Fruit fly (Drosophila melanogaster) whole organism, embryonic: ENCODE measurements around the gene SkpD.

Source experiments
- Ada2b ChIP-seq: fragments of 200-800 bp; sonication (Bioruptor generic); IDR thresholded peaks from 2 replicates; pipeline ENCODE4 v1.3.6; 2022; ENCODE audit warnings: missing biosample characterization, missing genetic modification characterization
- Antp ChIP-seq: fragments of 200-800 bp; sonication (Bioruptor generic); optimal IDR thresholded peaks from 3 replicates; lab custom pipeline; 2016; ENCODE audit warnings: missing biosample characterization, missing genetic modification characterization
- CG11456 ChIP-seq: fragments of 200-800 bp; sonication (Bioruptor generic); IDR thresholded peaks from 3 replicates; pipeline ENCODE4 v1.3.6; 2022; ENCODE audit warnings: missing biosample characterization, missing genetic modification characterization
- CG14014 ChIP-seq: fragments of 200-800 bp; sonication (Bioruptor generic); IDR thresholded peaks from 2 replicates; pipeline ENCODE4 v1.3.6; 2022; ENCODE audit warnings: missing biosample characterization, missing genetic modification characterization
- CG16815 ChIP-seq: fragments of 200-800 bp; sonication (Bioruptor generic); optimal IDR thresholded peaks from 3 replicates; lab custom pipeline; 2017; ENCODE audit warnings: missing biosample characterization, mild to moderate bottlenecking, missing genetic modification characterization
- CG18476 ChIP-seq: fragments of 200-800 bp; sonication (Bioruptor generic); optimal IDR thresholded peaks from 2 replicates; lab custom pipeline; 2016; ENCODE audit warnings: missing biosample characterization, mild to moderate bottlenecking, missing genetic modification characterization
- CG2712 ChIP-seq: fragments of 200-800 bp; optimal IDR thresholded peaks from 3 replicates; lab custom pipeline; 2019; ENCODE audit warnings: missing biosample characterization, mild to moderate bottlenecking, missing genetic modification characterization, moderate library complexity
- CG30020 ChIP-seq: fragments of 200-800 bp; optimal IDR thresholded peaks from 2 replicates; lab custom pipeline; 2019; ENCODE audit warnings: missing biosample characterization, mild to moderate bottlenecking, missing genetic modification characterization, moderate library complexity
- CG30431 ChIP-seq: fragments of 200-800 bp; sonication (Bioruptor generic); optimal IDR thresholded peaks from 2 replicates; lab custom pipeline; 2017; ENCODE audit warnings: missing biosample characterization, missing genetic modification characterization
- CG34422 ChIP-seq: fragments of 200-800 bp; sonication (Bioruptor generic); IDR thresholded peaks from 3 replicates; pipeline ENCODE4 v1.3.6; 2022; ENCODE audit warnings: missing biosample characterization, missing genetic modification characterization
- CG3995 ChIP-seq: fragments of 200-800 bp; sonication (Bioruptor generic); optimal IDR thresholded peaks from 3 replicates; lab custom pipeline; 2016; ENCODE audit warnings: missing biosample characterization, missing genetic modification characterization
- CG4707 ChIP-seq: fragments of 200-800 bp; sonication (Bioruptor generic); optimal IDR thresholded peaks from 2 replicates; lab custom pipeline; 2018; ENCODE audit warnings: missing biosample characterization, mild to moderate bottlenecking, missing genetic modification characterization, moderate library complexity
- CG6791 ChIP-seq: fragments of 200-800 bp; sonication (Bioruptor generic); IDR thresholded peaks from 3 replicates; pipeline ENCODE4 v1.3.6; 2022; ENCODE audit warnings: missing biosample characterization, missing genetic modification characterization; ENCODE audit not compliant: partially characterized antibody
- CG6813 ChIP-seq: fragments of 200-800 bp; sonication (Bioruptor generic); optimal IDR thresholded peaks from 2 replicates; lab custom pipeline; 2017; ENCODE audit warnings: missing biosample characterization, missing genetic modification characterization, mild to moderate bottlenecking, moderate library complexity, missing genetic modification reagents
- CG8290 ChIP-seq, 3 experiments: fragments of 200-800 bp; sonication (Bioruptor generic); optimal IDR thresholded peaks; 2 replicates each; lab custom pipeline; 2016 to 2019; ENCODE audit warnings: missing biosample characterization in 3 of 3, missing genetic modification characterization in 3 of 3, mild to moderate bottlenecking in 2 of 3, moderate library complexity in 1 of 3
- CG9876 ChIP-seq: fragments of 200-800 bp; sonication (Bioruptor generic); optimal IDR thresholded peaks from 2 replicates; lab custom pipeline; 2016; ENCODE audit warnings: missing biosample characterization, missing genetic modification characterization
- CkIIα-i1 ChIP-seq: fragments of 200-800 bp; sonication (Bioruptor generic); IDR thresholded peaks from 2 replicates; pipeline ENCODE4 v1.3.6; 2022; ENCODE audit warnings: missing biosample characterization, missing genetic modification characterization
- CoRest ChIP-seq: fragments of 200-800 bp; sonication (Bioruptor generic); optimal IDR thresholded peaks from 3 replicates; lab custom pipeline; 2018; ENCODE audit warnings: missing biosample characterization, mild to moderate bottlenecking, missing genetic modification characterization, moderate library complexity
- Dp ChIP-seq: fragments of 200-800 bp; sonication (Bioruptor generic); optimal IDR thresholded peaks from 2 replicates; lab custom pipeline; 2018; ENCODE audit warnings: missing biosample characterization, mild to moderate bottlenecking, missing genetic modification characterization, moderate library complexity
- Eip74EF ChIP-seq, 2 experiments: fragments of 200-800 bp in 1 of 2; fragments of >200 bp in 1 of 2; sonication (Bioruptor generic) in 1 of 2; optimal IDR thresholded peaks; 2 replicates each; lab custom pipeline; 2017 to 2019; ENCODE audit warnings: missing biosample characterization in 2 of 2, missing genetic modification characterization in 2 of 2, mild to moderate bottlenecking in 1 of 2, moderate library complexity in 1 of 2
- Ets97D ChIP-seq: fragments of 200-800 bp; sonication (Bioruptor generic); optimal IDR thresholded peaks from 3 replicates; lab custom pipeline; 2016; ENCODE audit warnings: missing biosample characterization, missing genetic modification characterization
- Fer1 ChIP-seq: fragments of 200-800 bp; sonication (Bioruptor generic); optimal IDR thresholded peaks from 2 replicates; lab custom pipeline; 2017; ENCODE audit warnings: missing biosample characterization, mild to moderate bottlenecking, missing genetic modification characterization
- HHEX ChIP-seq: fragments of 200-800 bp; sonication (Bioruptor generic); optimal IDR thresholded peaks from 3 replicates; lab custom pipeline; 2017; ENCODE audit warnings: missing biosample characterization, mild to moderate bottlenecking, missing genetic modification characterization, missing genetic modification reagents
- HmgZ ChIP-seq: fragments of 200-800 bp; sonication (Bioruptor generic); optimal IDR thresholded peaks from 2 replicates; lab custom pipeline; 2018; ENCODE audit warnings: missing biosample characterization, mild to moderate bottlenecking, missing genetic modification characterization
- Med ChIP-seq: fragments of 200-800 bp; sonication (Bioruptor generic); peaks from one replicate; lab custom pipeline; 2016; ENCODE audit warnings: missing biosample characterization, missing genetic modification characterization, mild to moderate bottlenecking, inconsistent platforms, moderate library complexity
- Opbp ChIP-seq: fragments of 200-800 bp; sonication (Bioruptor generic); IDR thresholded peaks from 3 replicates; pipeline ENCODE4 v1.3.6; 2022; ENCODE audit warnings: missing biosample characterization, missing genetic modification characterization; ENCODE audit not compliant: partially characterized antibody
- Ptx1 ChIP-seq: fragments of 200-800 bp; sonication (Bioruptor generic); IDR thresholded peaks from 2 replicates; pipeline ENCODE4 v1.3.6; 2022; ENCODE audit warnings: missing biosample characterization, missing genetic modification characterization
- Usf ChIP-seq: fragments of 200-800 bp; sonication (Bioruptor generic); optimal IDR thresholded peaks from 2 replicates; lab custom pipeline; 2017; ENCODE audit warnings: missing genotype, missing biosample characterization, missing genetic modification characterization
- YL-1 ChIP-seq: fragments of 200-800 bp; sonication (Bioruptor generic); optimal IDR thresholded peaks from 3 replicates; lab custom pipeline; 2017; ENCODE audit warnings: missing biosample characterization, mild to moderate bottlenecking, missing genetic modification characterization
- ash1 ChIP-seq: fragments of 200-800 bp; sonication (Bioruptor generic); optimal IDR thresholded peaks from 2 replicates; lab custom pipeline; 2018; ENCODE audit warnings: missing biosample characterization, mild to moderate bottlenecking, missing genetic modification characterization
- btn ChIP-seq: fragments of 200-800 bp; sonication (Bioruptor generic); optimal IDR thresholded peaks from 2 replicates; lab custom pipeline; 2016; ENCODE audit warnings: missing biosample characterization, missing genetic modification characterization
- corto ChIP-seq: fragments of 200-800 bp; sonication (Bioruptor generic); optimal IDR thresholded peaks from 2 replicates; lab custom pipeline; 2016; ENCODE audit warnings: missing biosample characterization, mild to moderate bottlenecking, missing genetic modification characterization, moderate library complexity
- fru ChIP-seq: fragments of >200 bp; optimal IDR thresholded peaks from 2 replicates; lab custom pipeline; 2017
- gcm ChIP-seq: fragments of 200-800 bp; sonication (Bioruptor generic); optimal IDR thresholded peaks from 2 replicates; lab custom pipeline; 2019; ENCODE audit warnings: missing biosample characterization, mild to moderate bottlenecking, missing genetic modification characterization, moderate library complexity
- gt ChIP-seq: fragments of 200-800 bp; sonication (Bioruptor generic); IDR thresholded peaks from 2 replicates; pipeline ENCODE4 v1.3.6; 2022; ENCODE audit warnings: missing biosample characterization, missing genetic modification characterization
- hth ChIP-seq: fragments of >200 bp; optimal IDR thresholded peaks from 2 replicates; lab custom pipeline; 2017; ENCODE audit warnings: inconsistent platforms
- jigr1 ChIP-seq: fragments of 200-800 bp; sonication (Bioruptor generic); IDR thresholded peaks from 3 replicates; pipeline ENCODE4 v1.3.6; 2022; ENCODE audit warnings: missing biosample characterization, missing genetic modification characterization
- jing ChIP-seq: fragments of 200-800 bp; sonication (Bioruptor generic); optimal IDR thresholded peaks from 2 replicates; lab custom pipeline; 2018; ENCODE audit warnings: missing biosample characterization, mild to moderate bottlenecking, missing genetic modification characterization
- lov ChIP-seq, 2 experiments: fragments of 200-800 bp in 1 of 2; fragments of >200 bp in 1 of 2; sonication (Bioruptor generic) in 1 of 2; IDR thresholded peaks in 1 of 2; optimal IDR thresholded peaks in 1 of 2; 2 replicates in 1 of 2; 3 replicates in 1 of 2; pipeline versions ENCODE4 v1.3.6 to Lab custom; 2017 to 2022; ENCODE audit warnings: missing biosample characterization in 1 of 2, missing genetic modification characterization in 1 of 2
- luna ChIP-seq: fragments of 200-800 bp; sonication (Bioruptor generic); optimal IDR thresholded peaks from 2 replicates; lab custom pipeline; 2016; ENCODE audit warnings: missing biosample characterization, missing genetic modification characterization
- maf-S ChIP-seq: fragments of 200-800 bp; sonication (Bioruptor generic); optimal IDR thresholded peaks from 2 replicates; lab custom pipeline; 2016; ENCODE audit warnings: missing biosample characterization, missing genetic modification characterization
- org-1 ChIP-seq: fragments of 200-800 bp; sonication (Bioruptor generic); optimal IDR thresholded peaks from 2 replicates; lab custom pipeline; 2017; ENCODE audit warnings: missing biosample characterization, missing genetic modification characterization
- pfk ChIP-seq: fragments of 200-800 bp; sonication (Bioruptor generic); optimal IDR thresholded peaks from 2 replicates; lab custom pipeline; 2018; ENCODE audit warnings: missing biosample characterization, mild to moderate bottlenecking, missing genetic modification characterization, moderate library complexity
- sd ChIP-seq: fragments of 200-800 bp; sonication (Bioruptor generic); optimal IDR thresholded peaks from 3 replicates; lab custom pipeline; 2018; ENCODE audit warnings: missing biosample characterization, mild to moderate bottlenecking, missing genetic modification characterization, moderate library complexity
- tap ChIP-seq: fragments of 200-800 bp; optimal IDR thresholded peaks from 3 replicates; lab custom pipeline; 2019; ENCODE audit warnings: missing biosample characterization, mild to moderate bottlenecking, missing genetic modification characterization, moderate library complexity
- tio ChIP-seq: fragments of 200-800 bp; sonication (Bioruptor generic); optimal IDR thresholded peaks from 2 replicates; lab custom pipeline; 2017; ENCODE audit warnings: missing biosample characterization, missing genetic modification characterization, inconsistent platforms
- vfl ChIP-seq: fragments of 200-800 bp; sonication (Bioruptor generic); optimal IDR thresholded peaks from 2 replicates; lab custom pipeline; 2016; ENCODE audit warnings: missing biosample characterization, missing genetic modification characterization
- vnd ChIP-seq: fragments of 200-800 bp; sonication (Bioruptor generic); IDR thresholded peaks from 3 replicates; pipeline ENCODE4 v1.3.6; 2022; ENCODE audit warnings: missing biosample characterization, missing genetic modification characterization; ENCODE audit not compliant: partially characterized antibody
- wdn ChIP-seq: fragments of 200-800 bp; sonication (Bioruptor generic); IDR thresholded peaks from 2 replicates; pipeline ENCODE4 v1.3.6; 2022; ENCODE audit warnings: missing biosample characterization, missing genetic modification characterization

SkpD gene

dm6 chrX:19846701-19847383 lies 34.3 kb downstream of the SkpD start (continued):
- TF ChIP-seq sd (tag; lab: Kevin White, UChicago) (peak; percentile 83), CG9876 (peak; percentile 93), CG3995 (GFP tag; lab: Kevin White, UChicago) (peak; percentile 47), vnd (GFP tag; lab: Robert Waterston, UW) (no peak), btn (peak; percentile 93), tap (tag; lab: Kevin White, UChicago) (peak; percentile 94), CG16815 (peak; percentile 90), CG6813 (GFP tag; lab: Kevin White, UChicago) (peak; percentile 93), luna (peak; percentile 58), CG8290 (GFP tag; optimal IDR thresholded peaks at IDR 0.05; lab: Kevin White, UChicago) (peak; percentile 87), CG8290 (tag; optimal IDR thresholded peaks at IDR 0.05; lab: Kevin White, UChicago) (peak; percentile 79 to 97), Ptx1 (GFP tag; lab: Robert Waterston, UW) (peak; percentile 97), CG18476 (GFP tag; lab: Kevin White, UChicago) (peak; percentile 88), fru (lab: Kevin White, UChicago) (no peak), CoRest (tag; lab: Kevin White, UChicago) (peak; percentile 96), Ada2b (GFP tag; lab: Robert Waterston, UW) (peak; percentile 93), jing (GFP tag; lab: Kevin White, UChicago) (peak; percentile 93), tio (GFP tag; lab: Kevin White, UChicago) (peak; percentile 86), CG6791 (GFP tag; lab: Robert Waterston, UW) (no peak), Fer1 (GFP tag; lab: Kevin White, UChicago) (peak; percentile 94), Med (peak; percentile 99), CG2712 (tag; lab: Kevin White, UChicago) (peak; percentile 95), CG11456 (GFP tag; lab: Robert Waterston, UW) (peak; percentile 93), Usf (peak; percentile 76), gt (peak; percentile 93), CG30020 (tag; lab: Kevin White, UChicago) (peak; percentile 62), HmgZ (tag; lab: Kevin White, UChicago) (peak; percentile 93), jigr1 (peak; percentile 88; the same call in 2 of the 3 replicates), lov (optimal IDR thresholded peaks at IDR 0.05; lab: Kevin White, UChicago) (no peak), lov (GFP tag; IDR thresholded peaks at IDR 0.05; lab: Robert Waterston, UW) (peak; percentile 90), wdn (GFP tag; lab: Robert Waterston, UW) (peak; percentile 84), org-1 (peak; percentile 92), gcm (GFP tag; lab: Kevin White, UChicago) (peak; percentile 94), Dp (no peak), pfk (GFP tag; lab: Kevin White, UChicago) (no peak), Opbp (no peak), CkIIα-i1 (GFP tag; lab: Robert Waterston, UW) (peak; percentile 80), Eip74EF (GFP tag; optimal IDR thresholded peaks at IDR 0.05; lab: Kevin White, UChicago) (peak in 1 of 2 experiments; percentile 87), ash1 (GFP tag; lab: Kevin White, UChicago) (peak; percentile 73), vfl (GFP tag; lab: Kevin White, UChicago) (peak; percentile 72), hth (lab: Kevin White, UChicago) (no peak), corto (GFP tag; lab: Kevin White, UChicago) (no peak), CG14014 (GFP tag; lab: Robert Waterston, UW) (peak; percentile 94), HHEX (GFP tag; lab: Kevin White, UChicago) (peak; percentile 95), YL-1 (GFP tag; lab: Kevin White, UChicago) (peak; percentile 57), Ets97D (GFP tag; lab: Kevin White, UChicago) (peak; percentile 74), maf-S (GFP tag; lab: Kevin White, UChicago) (peak; percentile 90), CG34422 (GFP tag; lab: Robert Waterston, UW) (peak; percentile 94), CG30431 (GFP tag; lab: Kevin White, UChicago) (peak; percentile 93), Antp (GFP tag; lab: Kevin White, UChicago) (peak; percentile 97), CG4707 (GFP tag; lab: Kevin White, UChicago) (peak; percentile 87)
